Worm (Caenorhabditis elegans) whole organism, L1 larva: ENCODE measurements around the gene lgc-13.
A peak's percentile ranks its signal among the peaks of the same experiment; 100 is the strongest.

Experiments used
- C04F5.9 ChIP-seq: sonication (generic microtip); optimal IDR thresholded peaks from 2 replicates; lab custom pipeline; 2016; ENCODE audit warnings: missing genetic modification characterization, missing compliant biosample characterization
- Y116A8C.19 ChIP-seq: sonication (generic microtip); optimal IDR thresholded peaks from 2 replicates; lab custom pipeline; 2016; ENCODE audit warnings: missing compliant biosample characterization, missing genetic modification characterization, borderline replicate concordance
- alr-1 ChIP-seq: fragments of 200-800 bp; sonication (Bioruptor generic); optimal IDR thresholded peaks from 2 replicates; lab custom pipeline; 2018; ENCODE audit warnings: borderline replicate concordance, mild to moderate bottlenecking, missing genetic modification characterization, missing compliant biosample characterization
- blmp-1 ChIP-seq: fragments of 150-350 bp; optimal IDR thresholded peaks from 2 replicates; lab custom pipeline; 2014; ENCODE audit warnings: missing biosample characterization, missing genetic modification characterization
- ces-1 ChIP-seq: fragments of 150-350 bp; optimal IDR thresholded peaks from 2 replicates; lab custom pipeline; 2014; ENCODE audit warnings: missing biosample characterization, missing genetic modification reagents, missing genetic modification characterization
- dsc-1 ChIP-seq: sonication (generic microtip); optimal IDR thresholded peaks from 2 replicates; lab custom pipeline; 2016; ENCODE audit warnings: mild to moderate bottlenecking, missing genetic modification characterization, missing compliant biosample characterization
- efl-1 ChIP-seq, 4 experiments: fragments of 150-350 bp; optimal IDR thresholded peaks in 3 of 4; peaks in 1 of 4; 1 replicate in 1 of 4; 2 replicates in 3 of 4; lab custom pipeline; 2014; ENCODE audit warnings: missing biosample characterization in 2 of 4, missing genetic modification characterization in 2 of 4, missing genetic modification reagents in 2 of 4
- elt-2 ChIP-seq: sonication (generic microtip); optimal IDR thresholded peaks from 2 replicates; lab custom pipeline; 2016; ENCODE audit warnings: missing genetic modification characterization, mild to moderate bottlenecking, inconsistent platforms, missing compliant biosample characterization, missing genetic modification reagents
- elt-3 ChIP-seq, 6 experiments: fragments of 150-350 bp in 1 of 6; sonication (generic microtip); optimal IDR thresholded peaks; 2 replicates each; lab custom pipeline; 2017 to 2018; ENCODE audit warnings: missing biosample characterization in 6 of 6, missing genetic modification characterization in 6 of 6, inconsistent platforms in 1 of 6
- ets-5 ChIP-seq: fragments of 200-800 bp; sonication (Bioruptor generic); IDR thresholded peaks from 2 replicates; pipeline ENCODE4 v1.3.6; 2022; ENCODE audit warnings: missing genetic modification characterization, missing compliant biosample characterization
- fkh-8 ChIP-seq: sonication (generic microtip); optimal IDR thresholded peaks from 2 replicates; lab custom pipeline; 2016; ENCODE audit warnings: mild to moderate bottlenecking, missing genetic modification characterization, missing compliant biosample characterization
- jun-1 ChIP-seq: fragments of 150-350 bp; optimal IDR thresholded peaks from 2 replicates; lab custom pipeline; 2014; ENCODE audit warnings: missing biosample characterization, missing genetic modification reagents, missing genetic modification characterization
- lin-14 ChIP-seq: fragments of 200-800 bp; sonication (Bioruptor generic); optimal IDR thresholded peaks from 2 replicates; lab custom pipeline; 2018; ENCODE audit warnings: mild to moderate bottlenecking, missing genetic modification characterization, moderate library complexity, missing compliant biosample characterization
- lin-35 ChIP-seq, 2 experiments: fragments of 150-350 bp; optimal IDR thresholded peaks; 2 replicates each; lab custom pipeline; 2014; ENCODE audit warnings: missing biosample characterization in 2 of 2, missing genetic modification characterization in 2 of 2, missing genetic modification reagents in 2 of 2
- mdl-1 ChIP-seq, 2 experiments: fragments of 150-350 bp; optimal IDR thresholded peaks; 2 replicates each; lab custom pipeline; 2014 to 2017; ENCODE audit warnings: missing biosample characterization in 2 of 2, missing genetic modification characterization in 2 of 2, inconsistent platforms in 1 of 2
- mep-1 ChIP-seq: fragments of 150-350 bp; optimal IDR thresholded peaks from 2 replicates; lab custom pipeline; 2014; ENCODE audit warnings: missing biosample characterization, missing genetic modification characterization
- nhr-12 ChIP-seq: sonication (generic microtip); optimal IDR thresholded peaks from 2 replicates; lab custom pipeline; 2017; ENCODE audit warnings: missing biosample characterization, missing genetic modification characterization
- nhr-20 ChIP-seq: sonication (generic microtip); optimal IDR thresholded peaks from 2 replicates; lab custom pipeline; 2016; ENCODE audit warnings: mild to moderate bottlenecking, missing genetic modification characterization, missing compliant biosample characterization
- nhr-237 ChIP-seq: fragments of 150-350 bp; optimal IDR thresholded peaks from 2 replicates; lab custom pipeline; 2014; ENCODE audit warnings: missing biosample characterization, missing genetic modification characterization
- nhr-47 ChIP-seq: sonication (generic microtip); optimal IDR thresholded peaks from 2 replicates; lab custom pipeline; 2016; ENCODE audit warnings: mild to moderate bottlenecking, missing genetic modification characterization, moderate library complexity, missing compliant biosample characterization
- nhr-71 ChIP-seq: sonication (generic microtip); optimal IDR thresholded peaks from 2 replicates; lab custom pipeline; 2016; ENCODE audit warnings: mild to moderate bottlenecking, missing genetic modification characterization, moderate library complexity, missing compliant biosample characterization
- nhr-90 ChIP-seq: sonication (generic microtip); optimal IDR thresholded peaks from 2 replicates; lab custom pipeline; 2016; ENCODE audit warnings: mild to moderate bottlenecking, missing genetic modification characterization, missing compliant biosample characterization; ENCODE audit not compliant: poor library complexity
- pax-3 ChIP-seq: fragments of 200-800 bp; sonication (Bioruptor generic); optimal IDR thresholded peaks from 2 replicates; lab custom pipeline; 2018; ENCODE audit warnings: mild to moderate bottlenecking, missing genetic modification characterization, moderate library complexity, missing compliant biosample characterization
- rnt-1 ChIP-seq: sonication (generic microtip); optimal IDR thresholded peaks from 2 replicates; lab custom pipeline; 2016; ENCODE audit warnings: mild to moderate bottlenecking, missing genetic modification characterization, moderate library complexity, missing compliant biosample characterization
- skn-1 ChIP-seq: fragments of 150-350 bp; optimal IDR thresholded peaks from 2 replicates; lab custom pipeline; 2014; ENCODE audit warnings: missing biosample characterization, missing genetic modification characterization
- snu-23 ChIP-seq: sonication (generic microtip); optimal IDR thresholded peaks from 2 replicates; lab custom pipeline; 2016; ENCODE audit warnings: missing genetic modification characterization, missing compliant biosample characterization
- sox-4 ChIP-seq: sonication (generic microtip); optimal IDR thresholded peaks from 2 replicates; lab custom pipeline; 2016; ENCODE audit warnings: missing genetic modification characterization, missing compliant biosample characterization
- unc-130 ChIP-seq: fragments of 150-350 bp; optimal IDR thresholded peaks from 2 replicates; lab custom pipeline; 2017; ENCODE audit warnings: missing biosample characterization, missing genetic modification characterization, inconsistent platforms
- unc-86 ChIP-seq: sonication (generic microtip); optimal IDR thresholded peaks from 2 replicates; lab custom pipeline; 2016; ENCODE audit warnings: missing genetic modification characterization, missing compliant biosample characterization
- unc-98 ChIP-seq: fragments of 200-800 bp; sonication (Bioruptor generic); IDR thresholded peaks from 2 replicates; pipeline ENCODE4 v1.3.6; 2022; ENCODE audit warnings: missing genetic modification characterization, missing compliant biosample characterization
- zag-1 ChIP-seq: fragments of 150-350 bp; optimal IDR thresholded peaks from 2 replicates; lab custom pipeline; 2014; ENCODE audit warnings: missing biosample characterization, missing genetic modification characterization

The lgc-13 gene

ce11 chrX:12143693-12144092, 34.7 kb downstream of the lgc-13 start, which contains the start of gene M153.5:
M153.5 (plus strand) TSS chrX:12143993.
- no peak for TF ChIP-seq zag-1 (tag; lab: Kevin White, UChicago)
- no peak for TF ChIP-seq unc-86
- no peak for TF ChIP-seq snu-23 (GFP tag; lab: Kevin White, UChicago)
- TF ChIP-seq unc-98 = no peak
- TF ChIP-seq Y116A8C.19 (tag; lab: Kevin White, UChicago) = no peak

- TF ChIP-seq blmp-1 = peak; percentile 8
- TF ChIP-seq mdl-1 (tag; optimal IDR thresholded peaks at IDR 0.05; lab: Kevin White, UChicago) = no peak
- TF ChIP-seq mep-1 (tag; lab: Kevin White, UChicago) = no peak
These were observed 37.0 kb downstream of the lgc-13 start for ce11 chrX:12145919-12146318.

DNA sequence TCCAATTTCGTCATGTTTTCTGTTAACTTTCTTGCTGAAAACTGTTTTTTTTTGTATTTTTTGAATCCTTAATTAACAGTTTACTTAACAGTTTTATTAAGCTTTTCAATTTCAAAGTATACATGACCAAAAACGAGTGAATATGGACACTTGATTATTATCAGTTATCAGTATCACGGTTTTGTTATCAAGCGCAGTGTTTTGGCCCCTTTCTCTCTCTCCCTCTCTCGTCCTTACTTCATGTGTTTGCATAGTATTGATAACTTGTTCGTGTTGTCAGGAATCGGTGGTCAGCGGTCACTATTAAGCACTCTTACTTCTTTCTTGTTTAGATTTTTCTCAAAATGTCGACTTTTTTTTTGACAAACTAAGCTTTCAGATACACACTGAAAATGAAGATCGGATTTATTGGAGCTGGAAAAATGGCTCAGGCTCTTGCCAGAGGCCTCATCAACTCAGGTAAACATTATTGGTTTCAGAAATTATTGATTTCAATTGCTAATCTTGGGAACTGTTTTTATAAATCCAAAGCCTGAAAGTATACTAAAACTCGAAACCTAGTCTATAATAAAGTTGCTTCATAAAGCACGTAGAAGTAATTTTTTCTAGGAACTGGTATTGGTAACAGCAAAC, 37.6 kb downstream of the lgc-13 start, which contains the start of gene pycr-1:
pycr-1 (plus strand) TSS at position 380 of the 633 bp plus-strand sequence.
- TF ChIP-seq skn-1 (tag; lab: Kevin White, UChicago) = no peak
- TF ChIP-seq nhr-12 (tag; lab: Kevin White, UChicago) = no peak
- TF ChIP-seq jun-1 (tag; lab: Kevin White, UChicago) = no peak
- TF ChIP-seq efl-1 (optimal IDR thresholded peaks at IDR 0.05; lab: Kevin White, UChicago) = no peak
- TF ChIP-seq efl-1 (GFP tag; optimal IDR thresholded peaks at IDR 0.05 in 1 of 2; lab: Kevin White, UChicago) = peak in 1 of 2 experiments; percentile 73
- no peak for TF ChIP-seq sox-4 (tag; lab: Kevin White, UChicago)
- no peak for TF ChIP-seq nhr-90 (tag; lab: Kevin White, UChicago)
- TF ChIP-seq ces-1 (GFP tag; lab: Kevin White, UChicago) = no peak
- no peak for TF ChIP-seq mep-1 (tag; lab: Kevin White, UChicago)
- TF ChIP-seq rnt-1 (tag; lab: Kevin White, UChicago) = no peak
- no peak for TF ChIP-seq unc-98
- no peak for TF ChIP-seq ets-5 (GFP tag; lab: Robert Waterston, UW)
- peak in 1 of 6 experiments; percentile 43 for TF ChIP-seq elt-3 (tag; optimal IDR thresholded peaks at IDR 0.05; lab: Kevin White, UChicago)
- no peak for TF ChIP-seq nhr-71 (tag; lab: Kevin White, UChicago)
- no peak for TF ChIP-seq nhr-20 (tag; lab: Kevin White, UChicago)
- TF ChIP-seq lin-35 (GFP tag; optimal IDR thresholded peaks at IDR 0.05; lab: Kevin White, UChicago) = peak in 1 of 2 experiments; percentile 6
- peak; percentile 60 for TF ChIP-seq elt-2 (tag; lab: Kevin White, UChicago)
- TF ChIP-seq pax-3 (tag; lab: Kevin White, UChicago) = no peak
- TF ChIP-seq nhr-47 = no peak
- no peak for TF ChIP-seq unc-130
- TF ChIP-seq nhr-237 (tag; lab: Kevin White, UChicago) = no peak
- no peak for TF ChIP-seq alr-1 (tag; lab: Kevin White, UChicago)
- no peak for TF ChIP-seq C04F5.9 (tag; lab: Kevin White, UChicago)

DNA sequence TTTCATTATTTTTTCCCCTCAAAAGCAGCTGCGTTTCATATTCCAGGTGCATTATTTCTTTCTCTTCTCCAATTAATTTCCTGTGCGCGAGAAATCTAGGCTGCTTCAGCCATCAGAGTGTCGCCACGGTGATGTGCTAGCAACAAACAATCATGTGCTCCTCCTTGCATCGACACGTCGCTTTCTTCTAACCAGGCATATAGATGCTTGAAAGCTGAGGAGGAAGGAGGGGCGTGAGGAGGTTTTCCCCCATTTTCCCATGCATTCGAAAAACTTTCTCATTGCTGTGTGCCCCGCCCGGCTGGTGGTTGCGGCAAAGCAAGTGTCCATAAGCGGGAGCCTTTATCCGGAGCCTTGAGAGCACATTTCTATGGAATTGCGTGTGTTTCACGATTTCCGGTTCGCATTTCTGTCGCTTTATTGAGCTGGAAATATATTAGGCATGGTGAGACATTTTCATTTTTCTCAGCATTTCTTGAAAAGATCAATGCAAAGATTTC, 40.7 kb downstream of the lgc-13 start, which contains the start of gene znf-474:
znf-474 (plus strand) TSS at position 287 of the 500 bp plus-strand sequence.
- TF ChIP-seq lin-14 (peak; percentile 52), fkh-8 (tag; lab: Kevin White, UChicago) (peak; percentile 91), elt-2 (tag; lab: Kevin White, UChicago) (no peak), dsc-1 (peak; percentile 8), nhr-47 (peak; percentile 32), nhr-71 (tag; lab: Kevin White, UChicago) (peak; percentile 29)
